Fruit fly (Drosophila melanogaster): ENCODE results near the gene CG8031.

Gene CG8031

DNA sequence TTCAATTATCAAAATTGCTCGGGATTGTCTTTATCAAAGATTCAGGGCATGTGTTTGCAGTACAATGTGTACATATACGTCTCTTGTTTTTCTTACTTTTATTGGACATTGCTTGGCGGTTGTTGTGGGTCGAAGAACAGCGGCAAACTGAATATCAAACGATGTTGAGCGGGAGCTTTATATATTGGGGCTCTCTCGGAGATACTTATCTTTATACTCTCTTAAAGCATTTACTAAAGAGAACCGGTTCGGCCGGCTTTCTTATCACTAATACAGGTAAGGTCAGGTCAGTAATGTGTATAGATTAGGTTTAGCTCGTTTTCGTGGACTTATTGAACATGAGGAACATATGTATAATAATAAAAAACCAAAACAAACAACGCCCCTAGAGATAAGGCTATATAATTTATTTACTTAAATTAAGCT lies 40.2 kb upstream of the CG8031 start, which contains the start of gene CG7966 (continued):
- TF ChIP-seq psq (GFP tag; optimal IDR thresholded peaks at IDR 0.05) = no peak
- no peak for TF ChIP-seq chn (GFP tag; optimal IDR thresholded peaks at IDR 0.05)
- TF ChIP-seq run (tag; optimal IDR thresholded peaks at IDR 0.05) = no peak
- TF ChIP-seq unpg (GFP tag; optimal IDR thresholded peaks at IDR 0.05) = no peak
- TF ChIP-seq pho (GFP tag; optimal IDR thresholded peaks at IDR 0.05) = peak; percentile 15
- TF ChIP-seq hth (optimal IDR thresholded peaks at IDR 0.05) = no peak
- TF ChIP-seq CG12769 (tag; optimal IDR thresholded peaks at IDR 0.05) = no peak
- no peak for TF ChIP-seq tio (GFP tag; optimal IDR thresholded peaks at IDR 0.05)
- TF ChIP-seq Elba2 (GFP tag; optimal IDR thresholded peaks at IDR 0.05) = no peak
- TF ChIP-seq CG17385 (GFP tag; optimal IDR thresholded peaks at IDR 0.05) = peak; percentile 19
- TF ChIP-seq Sry-δ (GFP tag; optimal IDR thresholded peaks at IDR 0.05) = no peak
- no peak for TF ChIP-seq CG12744 (GFP tag; optimal IDR thresholded peaks at IDR 0.05)
- no peak for TF ChIP-seq shn (GFP tag; optimal IDR thresholded peaks at IDR 0.05)
- no peak for TF ChIP-seq kni (GFP tag; optimal IDR thresholded peaks at IDR 0.05)
- no peak for TF ChIP-seq CG2199 (GFP tag; IDR thresholded peaks at IDR 0.05)
- no peak for TF ChIP-seq row (GFP tag; IDR thresholded peaks at IDR 0.05)
- TF ChIP-seq zen (tag; optimal IDR thresholded peaks at IDR 0.05) = no peak
- TF ChIP-seq Deaf1 (tag; optimal IDR thresholded peaks at IDR 0.05) = peak; percentile 34
- TF ChIP-seq CG5953 (GFP tag; IDR thresholded peaks at IDR 0.05) = no peak
- no peak for TF ChIP-seq wor (GFP tag; IDR thresholded peaks at IDR 0.05)
- TF ChIP-seq Ravus (GFP tag; IDR thresholded peaks at IDR 0.05) = no peak
- TF ChIP-seq Awh (GFP tag; IDR thresholded peaks at IDR 0.05) = no peak
- no peak for TF ChIP-seq Opbp (GFP tag; IDR thresholded peaks at IDR 0.05; ENCODE audit: partially characterized antibody)
- TF ChIP-seq trem (tag; optimal IDR thresholded peaks at IDR 0.05) = no peak
- no peak for TF ChIP-seq gcm2 (GFP tag; optimal IDR thresholded peaks at IDR 0.05)
- TF ChIP-seq cwo (GFP tag; optimal IDR thresholded peaks at IDR 0.05) = peak; percentile 33
- no peak for TF ChIP-seq Drgx (GFP tag; IDR thresholded peaks at IDR 0.05)
- no peak for TF ChIP-seq sens (GFP tag)
- TF ChIP-seq CG11504 (tag; optimal IDR thresholded peaks at IDR 0.05) = no peak
- no peak for TF ChIP-seq Dip3 (GFP tag; optimal IDR thresholded peaks at IDR 0.05)
- TF ChIP-seq D19B (GFP tag; optimal IDR thresholded peaks at IDR 0.05) = no peak
- TF ChIP-seq sd (tag; optimal IDR thresholded peaks at IDR 0.05) = peak; percentile 20
- TF ChIP-seq CG18476 (GFP tag; optimal IDR thresholded peaks at IDR 0.05) = no peak
- TF ChIP-seq dmrt99B (tag; optimal IDR thresholded peaks at IDR 0.05) = no peak
- no peak for TF ChIP-seq sqz (GFP tag; optimal IDR thresholded peaks at IDR 0.05)
- TF ChIP-seq ewg (GFP tag; optimal IDR thresholded peaks at IDR 0.05) = no peak
- no peak for TF ChIP-seq Ssrp (tag; optimal IDR thresholded peaks at IDR 0.05)
- TF ChIP-seq br (optimal IDR thresholded peaks at IDR 0.05) = no peak
- TF ChIP-seq mam (GFP tag; optimal IDR thresholded peaks at IDR 0.05) = no peak
- no peak for TF ChIP-seq knrl (GFP tag; IDR thresholded peaks at IDR 0.05; ENCODE audit: partially characterized antibody)
- no peak for TF ChIP-seq CG7839 (tag; optimal IDR thresholded peaks at IDR 0.05)
- no peak for TF ChIP-seq CG12155 (GFP tag; optimal IDR thresholded peaks at IDR 0.05)
- TF ChIP-seq trh (GFP tag; optimal IDR thresholded peaks at IDR 0.05) = no peak
- TF ChIP-seq org-1 (GFP tag; optimal IDR thresholded peaks at IDR 0.05) = no peak
- no peak for TF ChIP-seq Max (GFP tag; optimal IDR thresholded peaks at IDR 0.05)
- no peak for TF ChIP-seq CG3407 (GFP tag; optimal IDR thresholded peaks at IDR 0.05)
- TF ChIP-seq dati (GFP tag; IDR thresholded peaks at IDR 0.05) = no peak
- TF ChIP-seq CG31441 (GFP tag; IDR thresholded peaks at IDR 0.05) = no peak
- TF ChIP-seq Bgb (GFP tag; IDR thresholded peaks at IDR 0.05; ENCODE audit: partially characterized antibody) = peak; percentile 38; the same call in 1 of the 2 replicates
- no peak for TF ChIP-seq CG11398 (GFP tag; optimal IDR thresholded peaks at IDR 0.05)
- TF ChIP-seq CoRest (tag; optimal IDR thresholded peaks at IDR 0.05) = no peak
- no peak for TF ChIP-seq Hr51 (GFP tag; optimal IDR thresholded peaks at IDR 0.05)
